Worm (Caenorhabditis elegans): Measurements from ENCODE around the gene srx-95.

srx-95 gene

ce11 chrII:6741428-6741827 lies 13.1 kb downstream of the srx-95 start, which contains the start of gene exos-8 (continued):
- TF ChIP-seq isw-1 (GFP tag; IDR thresholded peaks at IDR 0.05) = no peak; the same call in 1 of the 2 replicates
- peak; percentile 13 for TF ChIP-seq jun-1 (tag; optimal IDR thresholded peaks at IDR 0.05)

ce11 chrII:6736604-6737003 lies 18.0 kb downstream of the srx-95 start, which contains the start of gene T14B4.1:
Gene T14B4.1 (plus strand): TSS chrII:6736904.
- TF ChIP-seq nhr-11 (tag; optimal IDR thresholded peaks at IDR 0.05) (no peak), dsc-1 (tag; optimal IDR thresholded peaks at IDR 0.05) (no peak), jun-1 (tag; optimal IDR thresholded peaks at IDR 0.05) (no peak), unc-98 (GFP tag; IDR thresholded peaks at IDR 0.05) (no peak), rnt-1 (tag; optimal IDR thresholded peaks at IDR 0.05) (no peak), sup-37 (GFP tag; optimal IDR thresholded peaks at IDR 0.05) (no peak)

- TF ChIP-seq isw-1 (GFP tag; IDR thresholded peaks at IDR 0.05) = no peak
- no peak for TF ChIP-seq sptf-1 (tag; optimal IDR thresholded peaks at IDR 0.05)
- TF ChIP-seq nhr-20 (tag; optimal IDR thresholded peaks at IDR 0.05) = no peak
- TF ChIP-seq pqm-1 (tag; optimal IDR thresholded peaks at IDR 0.05) = no peak
- TF ChIP-seq ceh-63 (GFP tag; optimal IDR thresholded peaks at IDR 0.05) = no peak
- TF ChIP-seq sup-37 (GFP tag; optimal IDR thresholded peaks at IDR 0.05) = no peak
These were observed 18.5 kb downstream of the srx-95 start, which contains the start of gene mrps-18.C for ce11 chrII:6736066-6736465. Gene mrps-18.C (plus strand): TSS chrII:6736203.

- no peak for TF ChIP-seq ama-1 (optimal IDR thresholded peaks at IDR 0.05)
- TF ChIP-seq unc-86 (tag; optimal IDR thresholded peaks at IDR 0.05) = peak; percentile 14
- TF ChIP-seq xbp-1 (tag; optimal IDR thresholded peaks at IDR 0.05) = peak; percentile 50
- peak; percentile 75 to 82 for TF ChIP-seq efl-1 (optimal IDR thresholded peaks at IDR 0.05)
- peak; percentile 57 to 96 for TF ChIP-seq efl-1 (GFP tag; optimal IDR thresholded peaks at IDR 0.05 in 1 of 2)
- no peak for TF ChIP-seq nhr-76 (tag; optimal IDR thresholded peaks at IDR 0.05)
- TF ChIP-seq aly-2 (tag; optimal IDR thresholded peaks at IDR 0.05) = no peak
- TF ChIP-seq C34B4.2 (tag; optimal IDR thresholded peaks at IDR 0.05) = no peak
- no peak for TF ChIP-seq nhr-11 (tag; optimal IDR thresholded peaks at IDR 0.05)
- TF ChIP-seq lin-39 (tag; optimal IDR thresholded peaks at IDR 0.05) = no peak
- peak; percentile 73 for TF ChIP-seq nhr-71 (tag; optimal IDR thresholded peaks at IDR 0.05)
- TF ChIP-seq mdl-1 (tag; optimal IDR thresholded peaks at IDR 0.05) = peak in 1 of 2 experiments; percentile 35
- peak; percentile 83 for TF ChIP-seq C16A3.4 (tag; optimal IDR thresholded peaks at IDR 0.05)
- peak; percentile 53 to 72 (median 71) for TF ChIP-seq dpl-1 (GFP tag; optimal IDR thresholded peaks at IDR 0.05)
- TF ChIP-seq ceh-8 (GFP tag; optimal IDR thresholded peaks at IDR 0.05) = no peak
- no peak for TF ChIP-seq fos-1 (tag; optimal IDR thresholded peaks at IDR 0.05)
- peak; percentile 88 for TF ChIP-seq rnt-1 (tag; optimal IDR thresholded peaks at IDR 0.05)
- no peak for TF ChIP-seq nhr-12 (tag; optimal IDR thresholded peaks at IDR 0.05)
- no peak for TF ChIP-seq snpc-4 (tag; optimal IDR thresholded peaks at IDR 0.05)
- TF ChIP-seq zag-1 (tag; optimal IDR thresholded peaks at IDR 0.05) = no peak
- TF ChIP-seq ztf-11 (tag; optimal IDR thresholded peaks at IDR 0.05) = peak in 1 of 2 experiments; percentile 67
- TF ChIP-seq blmp-1 (tag; optimal IDR thresholded peaks at IDR 0.05) = peak; percentile 61
- TF ChIP-seq sox-4 (tag; optimal IDR thresholded peaks at IDR 0.05) = peak; percentile 20
- no peak for TF ChIP-seq mef-2 (tag; optimal IDR thresholded peaks at IDR 0.05)
- peak; percentile 46 for TF ChIP-seq F16B12.6 (tag; optimal IDR thresholded peaks at IDR 0.05)
- no peak for TF ChIP-seq mab-9 (GFP tag; IDR thresholded peaks at IDR 0.05)
- peak; percentile 20 for TF ChIP-seq vab-15 (tag; optimal IDR thresholded peaks at IDR 0.05)
- peak; percentile 57 to 85 for TF ChIP-seq lin-35 (GFP tag; optimal IDR thresholded peaks at IDR 0.05)
- no peak for TF ChIP-seq unc-98 (GFP tag; IDR thresholded peaks at IDR 0.05)
- TF ChIP-seq fkh-8 (tag; optimal IDR thresholded peaks at IDR 0.05) = peak; percentile 56
- peak in 1 of 6 experiments; percentile 47 for TF ChIP-seq elt-3 (tag; optimal IDR thresholded peaks at IDR 0.05)
- TF ChIP-seq mep-1 (tag; optimal IDR thresholded peaks at IDR 0.05) = peak; percentile 57
- peak; percentile 52 for TF ChIP-seq pax-3 (tag; optimal IDR thresholded peaks at IDR 0.05)
- no peak for TF ChIP-seq tlp-1 (tag; optimal IDR thresholded peaks at IDR 0.05)
- TF ChIP-seq tbx-2 (tag; optimal IDR thresholded peaks at IDR 0.05) = peak; percentile 54
- peak; percentile 26 for TF ChIP-seq jun-1 (tag; optimal IDR thresholded peaks at IDR 0.05)
- peak; percentile 60 for TF ChIP-seq snu-23 (GFP tag; optimal IDR thresholded peaks at IDR 0.05)
- peak; percentile 28 for TF ChIP-seq nhr-77 (tag; optimal IDR thresholded peaks at IDR 0.05)
- TF ChIP-seq nhr-85 (tag) = peak; percentile 43
- no peak for TF ChIP-seq egl-27 (tag; optimal IDR thresholded peaks at IDR 0.05)
- no peak for TF ChIP-seq elt-2 (tag; optimal IDR thresholded peaks at IDR 0.05)
These were observed 19.9 kb downstream of the srx-95 start, which contains the start of gene T14B4.3 for ce11 chrII:6734674-6735073. Gene T14B4.3 (plus strand): TSS chrII:6734937.
